Fruit fly (Drosophila melanogaster) whole organism, adult: Measurements from ENCODE around the gene Myb.

ENCODE experiments used
- CG1620 ChIP-seq: fragments of 200-800 bp; sonication (Bioruptor generic); optimal IDR thresholded peaks from 2 replicates; lab custom pipeline; 2016; ENCODE audit warnings: missing biosample characterization, missing genetic modification characterization
- CG7045 ChIP-seq: fragments of 200-800 bp; sonication (Bioruptor generic); optimal IDR thresholded peaks from 2 replicates; lab custom pipeline; 2017; ENCODE audit warnings: missing biosample characterization, mild to moderate bottlenecking, missing genetic modification characterization
- CG7101 ChIP-seq: fragments of 200-800 bp; sonication (Bioruptor generic); optimal IDR thresholded peaks from 2 replicates; lab custom pipeline; 2018; ENCODE audit warnings: missing biosample characterization, mild to moderate bottlenecking, missing genetic modification characterization, moderate library complexity
- Crg-1 ChIP-seq: fragments of 200-800 bp; sonication (Bioruptor generic); optimal IDR thresholded peaks from 2 replicates; lab custom pipeline; 2016; ENCODE audit warnings: missing biosample characterization, missing genetic modification characterization
- cic ChIP-seq: fragments of 200-800 bp; sonication (Bioruptor generic); optimal IDR thresholded peaks from 2 replicates; lab custom pipeline; 2017; ENCODE audit warnings: missing biosample characterization, mild to moderate bottlenecking, missing genetic modification characterization, moderate library complexity
- cnc ChIP-seq, 2 experiments: fragments of >200 bp; optimal IDR thresholded peaks; 2 replicates each; lab custom pipeline; 2017
- ovo ChIP-seq: fragments of 200-800 bp; sonication (Bioruptor generic); optimal IDR thresholded peaks from 2 replicates; lab custom pipeline; 2016; ENCODE audit warnings: missing biosample characterization, missing genetic modification characterization

DNA sequence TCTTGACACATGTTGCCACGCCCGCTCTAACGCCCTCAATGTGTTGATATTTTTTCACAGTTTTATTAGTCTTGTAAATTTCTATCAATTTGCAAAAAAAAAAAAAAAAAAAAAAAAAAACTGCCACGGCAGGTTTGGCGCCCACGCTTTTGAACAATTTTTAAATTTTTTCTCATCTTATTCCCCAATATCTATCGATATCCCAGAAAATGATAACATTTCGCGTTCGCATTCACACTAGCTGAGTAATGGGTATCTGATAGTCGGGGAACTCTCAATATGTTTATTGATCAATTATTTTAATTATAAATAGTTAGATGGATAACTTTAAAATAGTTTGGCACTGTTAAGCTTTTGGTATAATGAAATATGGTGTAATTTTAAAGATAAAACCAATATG, 16.3 kb downstream of the Myb start:
- TF ChIP-seq cic (GFP tag; lab: Kevin White, UChicago) (no peak), CG1620 (GFP tag; lab: Kevin White, UChicago) (no peak), cnc (optimal IDR thresholded peaks at IDR 0.05; lab: Kevin White, UChicago) (no peak), ovo (GFP tag; lab: Kevin White, UChicago) (no peak), Crg-1 (GFP tag; lab: Kevin White, UChicago) (no peak), CG7101 (tag; lab: Kevin White, UChicago) (no peak), CG7045 (GFP tag; lab: Kevin White, UChicago) (no peak)
